Worm (Caenorhabditis elegans) whole organism, L1 larva: Measurements from ENCODE around the gene clp-6.

Source experiments
- F16B12.6 ChIP-seq: fragments of 150-350 bp; optimal IDR thresholded peaks from 2 replicates; lab custom pipeline; 2014; ENCODE audit warnings: missing biosample characterization, missing genetic modification characterization
- alr-1 ChIP-seq: fragments of 200-800 bp; sonication (Bioruptor generic); optimal IDR thresholded peaks from 2 replicates; lab custom pipeline; 2018; ENCODE audit warnings: borderline replicate concordance, mild to moderate bottlenecking, missing genetic modification characterization, missing compliant biosample characterization
- fkh-4 ChIP-seq: sonication (generic microtip); optimal IDR thresholded peaks from 2 replicates; lab custom pipeline; 2016; ENCODE audit warnings: missing compliant biosample characterization, missing genetic modification characterization, borderline replicate concordance
- fos-1 ChIP-seq: fragments of 150-350 bp; optimal IDR thresholded peaks from 2 replicates; lab custom pipeline; 2014; ENCODE audit warnings: missing biosample characterization, missing genetic modification characterization
- grh-1 ChIP-seq: fragments of 200-800 bp; sonication (Bioruptor generic); IDR thresholded peaks from 2 replicates; pipeline ENCODE4 v1.3.6; 2022; ENCODE audit warnings: missing genetic modification reagents, missing genetic modification characterization, missing compliant biosample characterization
- hlh-4 ChIP-seq: sonication (generic microtip); optimal IDR thresholded peaks from 2 replicates; lab custom pipeline; 2016; ENCODE audit warnings: mild to moderate bottlenecking, missing genetic modification characterization, missing compliant biosample characterization
- lin-13 ChIP-seq: fragments of 150-350 bp; optimal IDR thresholded peaks from 2 replicates; lab custom pipeline; 2014; ENCODE audit warnings: missing biosample characterization, missing genetic modification reagents, missing genetic modification characterization
- lin-14 ChIP-seq: fragments of 200-800 bp; sonication (Bioruptor generic); optimal IDR thresholded peaks from 2 replicates; lab custom pipeline; 2018; ENCODE audit warnings: mild to moderate bottlenecking, missing genetic modification characterization, moderate library complexity, missing compliant biosample characterization
- lir-3 ChIP-seq: sonication (generic microtip); optimal IDR thresholded peaks from 2 replicates; lab custom pipeline; 2016; ENCODE audit warnings: mild to moderate bottlenecking, missing genetic modification characterization, moderate library complexity, missing compliant biosample characterization; ENCODE audit not compliant: poor library complexity
- lsy-2 ChIP-seq, 2 experiments: fragments of 150-350 bp; optimal IDR thresholded peaks; 2 replicates each; lab custom pipeline; 2014; ENCODE audit warnings: missing biosample characterization in 2 of 2, missing genetic modification characterization in 2 of 2
- snpc-4 ChIP-seq: fragments of 150-350 bp; optimal IDR thresholded peaks from 2 replicates; lab custom pipeline; 2014; ENCODE audit warnings: missing biosample characterization, missing genetic modification characterization

DNA sequence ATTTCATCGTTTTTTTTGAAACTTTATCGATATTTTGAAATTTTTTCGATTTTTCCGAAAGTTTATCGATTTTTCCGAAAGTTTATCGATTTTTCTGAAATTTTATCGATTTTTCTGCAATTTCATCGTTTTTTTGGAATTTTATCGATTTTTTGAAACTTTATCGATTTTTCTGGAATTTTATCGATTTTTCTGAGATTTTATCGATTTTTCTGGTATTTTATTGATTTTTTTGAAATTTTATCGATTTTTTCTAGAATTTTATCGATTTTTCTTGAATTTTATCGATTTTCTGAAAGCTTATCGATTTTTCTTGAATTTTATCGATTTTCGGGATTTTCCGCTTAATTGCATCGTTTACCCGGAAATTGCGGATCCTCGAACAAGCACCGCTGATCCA is 8.7 kb upstream of the clp-6 start:
- no peak for TF ChIP-seq lin-13 (GFP tag; lab: Kevin White, UChicago)
- no peak for TF ChIP-seq fos-1
- no peak for TF ChIP-seq alr-1 (tag; lab: Kevin White, UChicago)
- no peak for TF ChIP-seq lin-14 (GFP tag; lab: Kevin White, UChicago)
- TF ChIP-seq snpc-4, result no peak
- TF ChIP-seq fkh-4 (tag; lab: Kevin White, UChicago), result no peak
- no peak for TF ChIP-seq grh-1 (GFP tag; lab: Robert Waterston, UW)
- no peak for TF ChIP-seq lsy-2 (tag; optimal IDR thresholded peaks at IDR 0.05; lab: Kevin White, UChicago)
- TF ChIP-seq lir-3 (tag; lab: Kevin White, UChicago), result no peak
- no peak for TF ChIP-seq hlh-4 (tag; lab: Kevin White, UChicago)
- no peak for TF ChIP-seq F16B12.6
